Worm (Caenorhabditis elegans) whole organism, mixed stage, embryonic: Measurements from ENCODE around the gene ZK632.9.

Experiments
- M03D4.4 ChIP-seq: sonication (generic microtip); optimal IDR thresholded peaks from 2 replicates; lab custom pipeline; 2017; ENCODE audit warnings: mild to moderate bottlenecking, missing genetic modification characterization, missing compliant biosample characterization
- bed-3 ChIP-seq: fragments of 200-800 bp; sonication (Bioruptor generic); optimal IDR thresholded peaks from 3 replicates; lab custom pipeline; 2018; ENCODE audit warnings: mild to moderate bottlenecking, missing genetic modification characterization, moderate library complexity, missing compliant biosample characterization
- ceh-43 ChIP-seq: fragments of 200-800 bp; sonication (Bioruptor generic); optimal IDR thresholded peaks from 2 replicates; lab custom pipeline; 2018; ENCODE audit warnings: mild to moderate bottlenecking, missing genetic modification characterization, moderate library complexity, missing compliant biosample characterization
- ceh-83 ChIP-seq: fragments of 200-800 bp; sonication (Bioruptor generic); optimal IDR thresholded peaks from 2 replicates; lab custom pipeline; 2018; ENCODE audit warnings: mild to moderate bottlenecking, missing genetic modification characterization, missing compliant biosample characterization
- ces-1 ChIP-seq: fragments of 150-350 bp; optimal IDR thresholded peaks from 2 replicates; lab custom pipeline; 2014; ENCODE audit warnings: missing biosample characterization, missing genetic modification reagents, missing genetic modification characterization
- cnd-1 ChIP-seq: fragments of 200-800 bp; sonication (Bioruptor generic); optimal IDR thresholded peaks from 2 replicates; lab custom pipeline; 2018; ENCODE audit warnings: mild to moderate bottlenecking, missing genetic modification characterization, missing compliant biosample characterization
- drap-1 ChIP-seq: fragments of 200-800 bp; sonication (Bioruptor generic); optimal IDR thresholded peaks from 3 replicates; lab custom pipeline; 2018; ENCODE audit warnings: mild to moderate bottlenecking, missing genetic modification characterization, missing compliant biosample characterization
- elt-1 ChIP-seq: sonication (generic microtip); optimal IDR thresholded peaks from 2 replicates; lab custom pipeline; 2017; ENCODE audit warnings: missing genetic modification characterization, mild to moderate bottlenecking, missing compliant biosample characterization, antibody characterized with exemption, moderate library complexity, borderline replicate concordance; ENCODE audit not compliant: insufficient read depth
- elt-3 ChIP-seq: fragments of 150-350 bp; optimal IDR thresholded peaks from 2 replicates; lab custom pipeline; 2014; ENCODE audit warnings: missing biosample characterization, missing genetic modification characterization
- flh-1 ChIP-seq: fragments of 200-800 bp; sonication (Bioruptor generic); optimal IDR thresholded peaks from 2 replicates; lab custom pipeline; 2018; ENCODE audit warnings: mild to moderate bottlenecking, missing genetic modification characterization, moderate library complexity, missing compliant biosample characterization
- hlh-1 ChIP-seq: fragments of 150-350 bp; optimal IDR thresholded peaks from 2 replicates; lab custom pipeline; 2014; ENCODE audit warnings: missing biosample characterization, missing genetic modification reagents, missing genetic modification characterization
- lin-13 ChIP-seq: fragments of 150-350 bp; optimal IDR thresholded peaks from 2 replicates; lab custom pipeline; 2014; ENCODE audit warnings: missing biosample characterization, missing genetic modification characterization
- lin-32 ChIP-seq: fragments of 200-800 bp; sonication (Bioruptor generic); optimal IDR thresholded peaks from 2 replicates; lab custom pipeline; 2018; ENCODE audit warnings: mild to moderate bottlenecking, missing genetic modification characterization, missing compliant biosample characterization
- mab-5 ChIP-seq: fragments of 150-350 bp; optimal IDR thresholded peaks from 2 replicates; lab custom pipeline; 2014; ENCODE audit warnings: missing biosample characterization, missing genetic modification characterization
- mep-1 ChIP-seq: fragments of 150-350 bp; optimal IDR thresholded peaks from 2 replicates; lab custom pipeline; 2017; ENCODE audit warnings: missing biosample characterization, missing genetic modification reagents, missing genetic modification characterization, inconsistent platforms
- mls-2 ChIP-seq: sonication (generic microtip); optimal IDR thresholded peaks from 2 replicates; lab custom pipeline; 2016; ENCODE audit warnings: mild to moderate bottlenecking, missing genetic modification characterization, moderate library complexity, missing compliant biosample characterization
- nhr-12 ChIP-seq: fragments of 150-350 bp; optimal IDR thresholded peaks from 2 replicates; lab custom pipeline; 2014; ENCODE audit warnings: missing biosample characterization, missing genetic modification characterization
- nhr-2 ChIP-seq: fragments of 150-350 bp; optimal IDR thresholded peaks from 2 replicates; lab custom pipeline; 2014; ENCODE audit warnings: missing biosample characterization, missing genetic modification characterization
- nhr-237 ChIP-seq: fragments of 150-350 bp; optimal IDR thresholded peaks from 2 replicates; lab custom pipeline; 2014; ENCODE audit warnings: missing biosample characterization, missing genetic modification characterization
- nhr-28 ChIP-seq: fragments of 150-350 bp; optimal IDR thresholded peaks from 2 replicates; lab custom pipeline; 2014; ENCODE audit warnings: missing biosample characterization, missing genetic modification characterization
- nhr-76 ChIP-seq: sonication (generic microtip); optimal IDR thresholded peaks from 2 replicates; lab custom pipeline; 2017; ENCODE audit warnings: missing biosample characterization, missing genetic modification characterization
- pha-4 ChIP-seq: fragments of 150-350 bp; optimal IDR thresholded peaks from 2 replicates; lab custom pipeline; 2018; ENCODE audit warnings: missing biosample characterization, missing genetic modification reagents, missing genetic modification characterization
- snpc-4 ChIP-seq: fragments of 150-350 bp; optimal IDR thresholded peaks from 2 replicates; lab custom pipeline; 2014; ENCODE audit warnings: missing biosample characterization, missing genetic modification characterization
- sptf-1 ChIP-seq: sonication (generic microtip); optimal IDR thresholded peaks from 2 replicates; lab custom pipeline; 2017; ENCODE audit warnings: mild to moderate bottlenecking, missing genetic modification characterization, moderate library complexity, missing compliant biosample characterization
- tbx-8 ChIP-seq: fragments of 200-800 bp; sonication (Bioruptor generic); optimal IDR thresholded peaks from 2 replicates; lab custom pipeline; 2018; ENCODE audit warnings: mild to moderate bottlenecking, missing genetic modification characterization, moderate library complexity, missing compliant biosample characterization
- unc-120 ChIP-seq: sonication (generic microtip); optimal IDR thresholded peaks from 2 replicates; lab custom pipeline; 2017; ENCODE audit warnings: missing genetic modification characterization, missing compliant biosample characterization; ENCODE audit not compliant: poor library complexity, severe bottlenecking
- unc-39 ChIP-seq: fragments of 150-350 bp; optimal IDR thresholded peaks from 2 replicates; lab custom pipeline; 2014; ENCODE audit warnings: missing biosample characterization, missing genetic modification characterization
- unc-62 ChIP-seq: fragments of 150-350 bp; optimal IDR thresholded peaks from 2 replicates; lab custom pipeline; 2014; ENCODE audit warnings: missing biosample characterization, missing genetic modification reagents, missing genetic modification characterization
- zip-8 ChIP-seq: fragments of 150-350 bp; optimal IDR thresholded peaks from 2 replicates; lab custom pipeline; 2014; ENCODE audit warnings: missing biosample characterization, missing genetic modification characterization
- ztf-11 ChIP-seq: fragments of 150-350 bp; optimal IDR thresholded peaks from 2 replicates; lab custom pipeline; 2014; ENCODE audit warnings: missing biosample characterization, missing genetic modification characterization

Gene ZK632.9

DNA sequence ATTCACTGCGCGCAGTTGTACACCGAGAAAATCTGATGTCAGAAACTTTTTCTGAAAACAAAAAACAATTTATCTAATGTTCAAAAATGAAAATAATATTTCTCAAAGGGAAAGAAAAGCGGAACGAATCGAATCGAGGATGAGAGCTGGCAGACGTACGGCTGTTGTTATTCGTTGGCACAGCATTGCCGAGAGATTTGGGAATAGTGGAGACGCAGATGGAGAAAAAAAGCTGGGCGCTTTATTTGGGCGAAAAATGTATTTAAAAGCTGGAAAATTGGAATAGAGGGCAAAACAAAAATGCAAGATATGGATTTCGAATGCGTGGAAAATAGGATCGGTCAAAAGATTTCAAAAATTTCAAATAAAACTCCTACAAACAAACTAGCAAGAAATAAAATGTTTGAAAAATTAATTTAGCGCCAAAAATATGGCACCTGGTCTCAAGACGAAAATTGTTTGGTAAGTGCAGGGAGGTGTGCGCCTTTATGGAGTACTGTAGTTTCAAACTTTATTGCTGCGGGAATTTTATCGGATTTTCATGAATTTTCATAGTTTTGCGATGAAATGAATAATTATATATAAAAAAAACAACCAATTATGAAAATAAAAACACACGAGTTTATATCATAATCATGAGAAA is 34.0 kb upstream of the ZK632.9 start, which contains the start of gene gpdh-2:
Gene gpdh-2 (minus strand): TSS at position 51 of the 643 bp plus-strand sequence.
- peak; percentile 53 for TF ChIP-seq unc-120 (tag; lab: Kevin White, UChicago)
- peak; percentile 48 for TF ChIP-seq hlh-1
- TF ChIP-seq nhr-237 (tag; lab: Kevin White, UChicago): no peak

- TF ChIP-seq elt-1 (tag; lab: Kevin White, UChicago) (peak; percentile 95), ces-1 (GFP tag; lab: Kevin White, UChicago) (no peak)
- TF ChIP-seq, all 35 proteins: peak for 1
Observed at ce11 chrIII:9858061-9858460, 32.8 kb upstream of the ZK632.9 start.

- no peak for TF ChIP-seq tbx-8 (GFP tag; lab: Kevin White, UChicago)
- TF ChIP-seq elt-3 (tag; lab: Kevin White, UChicago): no peak
- no peak for TF ChIP-seq mep-1 (tag; lab: Kevin White, UChicago)
- TF ChIP-seq unc-39 (tag; lab: Kevin White, UChicago): no peak
- no peak for TF ChIP-seq zip-8 (tag; lab: Kevin White, UChicago)
- no peak for TF ChIP-seq elt-1 (tag; lab: Kevin White, UChicago)
- TF ChIP-seq snpc-4 (tag; lab: Kevin White, UChicago): no peak
- no peak for TF ChIP-seq nhr-76 (tag; lab: Kevin White, UChicago)
- no peak for TF ChIP-seq nhr-2 (tag; lab: Kevin White, UChicago)
- no peak for TF ChIP-seq nhr-28 (tag; lab: Kevin White, UChicago)
- TF ChIP-seq lin-13 (tag; lab: Kevin White, UChicago): no peak
- TF ChIP-seq drap-1 (GFP tag; lab: Kevin White, UChicago): no peak
Observed at ce11 chrIII:9857110-9857509, 31.9 kb upstream of the ZK632.9 start.

- no peak for TF ChIP-seq nhr-76 (tag; lab: Kevin White, UChicago)
- TF ChIP-seq mls-2: no peak
- TF ChIP-seq nhr-2 (tag; lab: Kevin White, UChicago): no peak
- no peak for TF ChIP-seq nhr-12 (tag; lab: Kevin White, UChicago)
- TF ChIP-seq unc-39 (tag; lab: Kevin White, UChicago): no peak
- TF ChIP-seq lin-32 (GFP tag; lab: Kevin White, UChicago): no peak
- TF ChIP-seq lin-13 (tag; lab: Kevin White, UChicago): no peak
- no peak for TF ChIP-seq hlh-1
- TF ChIP-seq elt-1 (tag; lab: Kevin White, UChicago): no peak
- no peak for TF ChIP-seq unc-62 (GFP tag; lab: Kevin White, UChicago)
- no peak for TF ChIP-seq flh-1 (GFP tag; lab: Kevin White, UChicago)
- TF ChIP-seq ceh-83 (GFP tag; lab: Kevin White, UChicago): no peak
- no peak for TF ChIP-seq ztf-11
- TF ChIP-seq bed-3 (GFP tag; lab: Kevin White, UChicago): no peak
- no peak for TF ChIP-seq unc-120 (tag; lab: Kevin White, UChicago)
- no peak for TF ChIP-seq mab-5 (tag; lab: Kevin White, UChicago)
- TF ChIP-seq cnd-1: no peak
- no peak for TF ChIP-seq pha-4 (tag; lab: Kevin White, UChicago)
- TF ChIP-seq snpc-4 (tag; lab: Kevin White, UChicago): no peak
Observed at ce11 chrIII:9854960-9855359, 29.7 kb upstream of the ZK632.9 start.

DNA sequence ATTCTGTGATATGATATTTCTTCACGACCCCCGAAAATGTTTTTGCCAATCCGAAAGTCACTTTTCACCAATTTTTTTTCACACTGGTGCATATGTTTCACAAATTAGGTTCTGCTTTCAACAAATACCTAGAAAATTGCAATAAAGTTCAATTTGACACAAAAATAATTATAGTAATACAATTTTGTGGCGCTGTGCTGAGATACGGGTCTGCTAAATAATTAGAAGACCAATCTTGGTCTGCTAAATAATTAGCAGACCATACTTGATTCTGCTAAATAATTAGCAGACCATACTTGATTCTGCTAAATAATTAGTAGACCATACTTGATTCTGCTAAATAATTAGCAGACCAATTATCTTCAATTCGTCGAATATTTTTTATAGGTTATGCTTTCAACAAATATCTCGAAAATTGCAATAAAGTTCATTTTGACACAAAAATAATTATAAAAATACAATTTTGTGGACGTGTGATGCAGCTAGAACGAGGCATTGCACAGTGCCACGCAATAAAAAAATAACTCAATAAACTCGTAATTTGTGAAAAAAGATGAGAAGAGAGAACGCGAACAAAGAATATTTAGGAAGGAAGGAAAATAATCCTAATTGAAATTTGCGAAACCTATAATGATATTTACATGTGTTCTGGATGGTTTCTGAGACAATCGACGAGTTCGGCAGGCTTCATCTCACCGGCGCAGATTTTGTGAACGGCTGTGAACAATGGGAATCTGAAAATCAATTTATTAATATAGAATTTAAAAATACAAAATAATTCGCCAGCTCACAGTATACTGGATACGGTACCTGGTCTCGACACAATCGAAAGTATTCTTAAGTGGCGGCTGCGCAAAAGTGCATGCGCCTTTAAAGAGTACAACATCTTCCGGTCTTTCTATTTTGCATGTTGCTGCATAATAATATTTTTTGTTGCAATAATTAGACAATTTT is 28.7 kb upstream of the ZK632.9 start:
- TF ChIP-seq zip-8 (tag; lab: Kevin White, UChicago) (no peak), tbx-8 (GFP tag; lab: Kevin White, UChicago) (no peak), M03D4.4 (tag; lab: Kevin White, UChicago) (no peak), nhr-76 (tag; lab: Kevin White, UChicago) (no peak), ceh-43 (GFP tag; lab: Kevin White, UChicago) (peak; percentile 75), mep-1 (tag; lab: Kevin White, UChicago) (no peak), ztf-11 (no peak), flh-1 (GFP tag; lab: Kevin White, UChicago) (no peak), unc-120 (tag; lab: Kevin White, UChicago) (no peak), sptf-1 (tag; lab: Kevin White, UChicago) (peak; percentile 1)
